Fruit fly (Drosophila melanogaster): ENCODE results near the gene CG12498.
A peak's percentile ranks its signal among the peaks of the same experiment; 100 is the strongest.

CG12498 gene

dm6 chrX:2786553-2787118 lies 23.0 kb upstream of the CG12498 start (continued):
- TF ChIP-seq CG2712 (tag; optimal IDR thresholded peaks at IDR 0.05): peak; percentile 73
- TF ChIP-seq vnd (GFP tag; IDR thresholded peaks at IDR 0.05; ENCODE audit: partially characterized antibody): no peak
- no peak for TF ChIP-seq CG30020 (tag; optimal IDR thresholded peaks at IDR 0.05)
- TF ChIP-seq fd96Cb (tag; optimal IDR thresholded peaks at IDR 0.05): peak; percentile 85
- TF ChIP-seq ab (GFP tag; optimal IDR thresholded peaks at IDR 0.05): peak; percentile 70
- TF ChIP-seq Ada2b (GFP tag; IDR thresholded peaks at IDR 0.05): peak; percentile 95
- peak; percentile 55 for TF ChIP-seq CG31365 (tag; optimal IDR thresholded peaks at IDR 0.05)
- peak; percentile 96 for TF ChIP-seq dysf (GFP tag; IDR thresholded peaks at IDR 0.05)
- peak; percentile 18 for TF ChIP-seq CG7987 (GFP tag; optimal IDR thresholded peaks at IDR 0.05)
- TF ChIP-seq HLH3B (GFP tag; IDR thresholded peaks at IDR 0.05): peak; percentile 93
- peak; percentile 92 for TF ChIP-seq ranshi (GFP tag; IDR thresholded peaks at IDR 0.05)
- peak; percentile 66 for TF ChIP-seq Lim3 (GFP tag; IDR thresholded peaks at IDR 0.05)
- TF ChIP-seq fru (optimal IDR thresholded peaks at IDR 0.05): no peak
- peak; percentile 55 for TF ChIP-seq CG10565 (GFP tag; optimal IDR thresholded peaks at IDR 0.05)
- no peak for TF ChIP-seq Lpt (GFP tag; optimal IDR thresholded peaks at IDR 0.05)
- TF ChIP-seq HmgZ (tag; optimal IDR thresholded peaks at IDR 0.05): peak; percentile 82
- TF ChIP-seq mam (GFP tag; optimal IDR thresholded peaks at IDR 0.05): peak; percentile 90
- TF ChIP-seq CG17612 (GFP tag; IDR thresholded peaks at IDR 0.05): peak; percentile 86
- peak; percentile 81 for TF ChIP-seq Max (GFP tag; optimal IDR thresholded peaks at IDR 0.05)
- no peak for TF ChIP-seq pan (optimal IDR thresholded peaks at IDR 0.05)
- peak in 1 of 2 experiments; percentile 95 for TF ChIP-seq pan (GFP tag; optimal IDR thresholded peaks at IDR 0.05 in 1 of 2, IDR thresholded peaks at IDR 0.05 in 1 of 2)
- peak; percentile 70 for TF ChIP-seq NC2β (GFP tag; optimal IDR thresholded peaks at IDR 0.05)
- TF ChIP-seq Ets97D (GFP tag; optimal IDR thresholded peaks at IDR 0.05): peak; percentile 60
- TF ChIP-seq h (optimal IDR thresholded peaks at IDR 0.05): no peak
- TF ChIP-seq ase (GFP tag; IDR thresholded peaks at IDR 0.05): peak; percentile 93
- peak; percentile 74 for TF ChIP-seq Sox100B (GFP tag; optimal IDR thresholded peaks at IDR 0.05)
- TF ChIP-seq CG17361 (GFP tag; IDR thresholded peaks at IDR 0.05): peak; percentile 30; the same call in 1 of the 3 replicates
- peak; percentile 79 for TF ChIP-seq CG1792 (GFP tag; optimal IDR thresholded peaks at IDR 0.05)
- TF ChIP-seq zen (tag; optimal IDR thresholded peaks at IDR 0.05): peak; percentile 80
- peak; percentile 62 for TF ChIP-seq CG16815 (GFP tag; optimal IDR thresholded peaks at IDR 0.05)
- TF ChIP-seq gfzf (GFP tag; optimal IDR thresholded peaks at IDR 0.05): no peak
- peak; percentile 73 for TF ChIP-seq CG3838 (GFP tag; optimal IDR thresholded peaks at IDR 0.05)
- TF ChIP-seq CTCF (GFP tag; optimal IDR thresholded peaks at IDR 0.05): peak; percentile 43
- TF ChIP-seq schlank (tag; optimal IDR thresholded peaks at IDR 0.05): peak; percentile 68
- TF ChIP-seq CG9609 (GFP tag; optimal IDR thresholded peaks at IDR 0.05): peak; percentile 86
- TF ChIP-seq ewg (GFP tag; optimal IDR thresholded peaks at IDR 0.05): peak; percentile 69
- TF ChIP-seq CG4730 (GFP tag; IDR thresholded peaks at IDR 0.05): peak; percentile 89
- no peak for TF ChIP-seq CG15073 (GFP tag; optimal IDR thresholded peaks at IDR 0.05)
- no peak for TF ChIP-seq bbx (GFP tag; IDR thresholded peaks at IDR 0.05; ENCODE audit: partially characterized antibody)
- TF ChIP-seq CG18262 (tag; optimal IDR thresholded peaks at IDR 0.05): peak; percentile 31
- TF ChIP-seq Atf-2 (GFP tag; optimal IDR thresholded peaks at IDR 0.05): peak; percentile 79
- peak; percentile 62 for TF ChIP-seq kay (GFP tag; optimal IDR thresholded peaks at IDR 0.05)
- TF ChIP-seq ci (GFP tag; IDR thresholded peaks at IDR 0.05): peak; percentile 93
- TF ChIP-seq Dip2 (GFP tag; IDR thresholded peaks at IDR 0.05): no peak
- TF ChIP-seq btn (GFP tag; optimal IDR thresholded peaks at IDR 0.05): peak; percentile 75
- TF ChIP-seq GATAe (GFP tag; conservative IDR thresholded peaks at IDR 0.05): peak; percentile 78
- TF ChIP-seq eve (GFP tag; optimal IDR thresholded peaks at IDR 0.05): peak in 1 of 2 experiments; percentile 88
- TF ChIP-seq CG10321 (GFP tag; IDR thresholded peaks at IDR 0.05): peak; percentile 69
- peak; percentile 78 for TF ChIP-seq sima (GFP tag; optimal IDR thresholded peaks at IDR 0.05)
- TF ChIP-seq CG9817 (tag; optimal IDR thresholded peaks at IDR 0.05): peak; percentile 87
- peak; percentile 88 for TF ChIP-seq CG33213 (GFP tag; optimal IDR thresholded peaks at IDR 0.05)
- TF ChIP-seq jigr1 (GFP tag; IDR thresholded peaks at IDR 0.05): peak; percentile 78; the same call in 2 of the 3 replicates
- TF ChIP-seq dm (GFP tag; optimal IDR thresholded peaks at IDR 0.05): peak; percentile 66
